Fruit fly (Drosophila melanogaster) whole organism, prepupa: Measurements from ENCODE around the gene Drs.

ENCODE experiments used
- CG10669 ChIP-seq: fragments of 200-800 bp; sonication (Bioruptor generic); optimal IDR thresholded peaks from 3 replicates; lab custom pipeline; 2018; ENCODE audit warnings: missing biosample characterization, mild to moderate bottlenecking, missing genetic modification characterization, moderate library complexity
- CG3919 ChIP-seq: fragments of 200-800 bp; sonication (Bioruptor generic); optimal IDR thresholded peaks from 3 replicates; lab custom pipeline; 2016; ENCODE audit warnings: missing biosample characterization, missing genetic modification characterization
- CG6276 ChIP-seq: fragments of 200-800 bp; sonication (Bioruptor generic); optimal IDR thresholded peaks from 2 replicates; lab custom pipeline; 2017; ENCODE audit warnings: missing biosample characterization, mild to moderate bottlenecking, missing genetic modification characterization
- CG6808 ChIP-seq: fragments of 200-800 bp; sonication (Bioruptor generic); optimal IDR thresholded peaks from 3 replicates; lab custom pipeline; 2017; ENCODE audit warnings: missing biosample characterization, missing genetic modification characterization, mild to moderate bottlenecking, moderate library complexity, missing genetic modification reagents
- Met ChIP-seq: fragments of 200-800 bp; sonication (Bioruptor generic); optimal IDR thresholded peaks from 3 replicates; lab custom pipeline; 2016; ENCODE audit warnings: missing biosample characterization, missing genetic modification characterization

DNA sequence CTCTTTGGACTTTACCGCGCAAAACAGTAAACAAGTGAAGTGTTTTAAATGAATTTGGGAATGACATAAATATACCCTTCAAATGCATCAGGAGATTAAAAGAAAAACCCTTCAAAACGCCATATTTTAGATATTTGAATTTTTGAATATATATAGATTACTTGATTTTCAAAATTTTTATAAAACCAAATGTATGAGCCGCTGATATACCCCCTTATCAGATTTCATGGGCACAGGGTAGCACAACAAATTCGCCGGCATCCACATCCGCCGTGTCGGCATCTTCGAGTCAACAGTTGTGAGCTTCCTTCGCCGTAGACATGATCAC lies 8.6 kb downstream of the Drs start, which contains the start of gene Ids:
- TF ChIP-seq CG10669 (GFP tag; lab: Kevin White, UChicago) (no peak), CG3919 (GFP tag; lab: Kevin White, UChicago) (peak; percentile 68), Met (GFP tag; lab: Kevin White, UChicago) (peak; percentile 85), CG6808 (no peak), CG6276 (no peak)
